Fruit fly (Drosophila melanogaster) whole organism, prepupa: ENCODE results near the gene CG14507.

Experiments
- CG10631 ChIP-seq: fragments of 200-800 bp; sonication (Bioruptor generic); optimal IDR thresholded peaks from 2 replicates; lab custom pipeline; 2016; ENCODE audit warnings: missing biosample characterization, missing genetic modification characterization
- CG10669 ChIP-seq: fragments of 200-800 bp; sonication (Bioruptor generic); optimal IDR thresholded peaks from 3 replicates; lab custom pipeline; 2018; ENCODE audit warnings: missing biosample characterization, mild to moderate bottlenecking, missing genetic modification characterization, moderate library complexity
- CG11902 ChIP-seq: fragments of 200-800 bp; sonication (Bioruptor generic); optimal IDR thresholded peaks from 3 replicates; lab custom pipeline; 2016; ENCODE audit warnings: missing biosample characterization, missing genetic modification characterization
- CG1621 ChIP-seq: fragments of 200-800 bp; sonication (Bioruptor generic); optimal IDR thresholded peaks from 3 replicates; lab custom pipeline; 2018; ENCODE audit warnings: missing biosample characterization, mild to moderate bottlenecking, missing genetic modification characterization
- CG3032 ChIP-seq: fragments of 200-800 bp; optimal IDR thresholded peaks from 2 replicates; lab custom pipeline; 2019; ENCODE audit warnings: missing biosample characterization, mild to moderate bottlenecking, missing genetic modification characterization, moderate library complexity
- CG31627 ChIP-seq: fragments of 200-800 bp; sonication (Bioruptor generic); optimal IDR thresholded peaks from 3 replicates; lab custom pipeline; 2016; ENCODE audit warnings: missing biosample characterization, missing genetic modification characterization
- CG32006 ChIP-seq: fragments of 200-800 bp; sonication (Bioruptor generic); optimal IDR thresholded peaks from 3 replicates; lab custom pipeline; 2017; ENCODE audit warnings: missing biosample characterization, mild to moderate bottlenecking, missing genetic modification characterization
- CG3919 ChIP-seq: fragments of 200-800 bp; sonication (Bioruptor generic); optimal IDR thresholded peaks from 3 replicates; lab custom pipeline; 2016; ENCODE audit warnings: missing biosample characterization, missing genetic modification characterization
- CG4318 ChIP-seq: fragments of 200-800 bp; sonication (Bioruptor generic); optimal IDR thresholded peaks from 3 replicates; lab custom pipeline; 2017; ENCODE audit warnings: missing biosample characterization, mild to moderate bottlenecking, missing genetic modification characterization
- CG6163 ChIP-seq: fragments of 200-800 bp; sonication (Bioruptor generic); IDR thresholded peaks from 3 replicates; pipeline ENCODE4 v1.3.6; 2022; ENCODE audit warnings: missing biosample characterization, missing genetic modification characterization
- CG6276 ChIP-seq: fragments of 200-800 bp; sonication (Bioruptor generic); optimal IDR thresholded peaks from 2 replicates; lab custom pipeline; 2017; ENCODE audit warnings: missing biosample characterization, mild to moderate bottlenecking, missing genetic modification characterization
- CG6792 ChIP-seq: fragments of 200-800 bp; sonication (Bioruptor generic); optimal IDR thresholded peaks from 3 replicates; lab custom pipeline; 2016; ENCODE audit warnings: missing biosample characterization, missing genetic modification characterization
- CG6808 ChIP-seq: fragments of 200-800 bp; sonication (Bioruptor generic); optimal IDR thresholded peaks from 3 replicates; lab custom pipeline; 2017; ENCODE audit warnings: missing biosample characterization, missing genetic modification characterization, mild to moderate bottlenecking, moderate library complexity, missing genetic modification reagents
- CG6854 ChIP-seq: fragments of 200-800 bp; sonication (Bioruptor generic); optimal IDR thresholded peaks from 2 replicates; lab custom pipeline; 2017; ENCODE audit warnings: missing biosample characterization, mild to moderate bottlenecking, missing genetic modification characterization
- CG7368 ChIP-seq: fragments of 200-800 bp; sonication (Bioruptor generic); optimal IDR thresholded peaks from 3 replicates; lab custom pipeline; 2016; ENCODE audit warnings: missing biosample characterization, missing genetic modification characterization
- CG8319 ChIP-seq: fragments of 200-800 bp; sonication (Bioruptor generic); optimal IDR thresholded peaks from 3 replicates; lab custom pipeline; 2016; ENCODE audit warnings: missing biosample characterization, missing genetic modification characterization
- CG8632 ChIP-seq: fragments of 200-800 bp; sonication (Bioruptor generic); optimal IDR thresholded peaks from 3 replicates; lab custom pipeline; 2016; ENCODE audit warnings: missing biosample characterization, missing genetic modification characterization
- CG9139 ChIP-seq: fragments of 200-800 bp; sonication (Bioruptor generic); optimal IDR thresholded peaks from 3 replicates; lab custom pipeline; 2017; ENCODE audit warnings: missing biosample characterization, mild to moderate bottlenecking, missing genetic modification characterization
- Eip78C ChIP-seq: fragments of 200-800 bp; sonication (Bioruptor generic); peaks from one replicate; lab custom pipeline; 2016; ENCODE audit warnings: missing biosample characterization, missing genetic modification characterization
- Ets21C ChIP-seq: fragments of 200-800 bp; sonication (Bioruptor generic); optimal IDR thresholded peaks from 3 replicates; lab custom pipeline; 2016; ENCODE audit warnings: missing biosample characterization, missing genetic modification characterization
- Ets96B ChIP-seq: fragments of 200-800 bp; optimal IDR thresholded peaks from 2 replicates; lab custom pipeline; 2019; ENCODE audit warnings: missing biosample characterization, mild to moderate bottlenecking, missing genetic modification characterization, moderate library complexity
- Hr39 ChIP-seq: fragments of 200-800 bp; sonication (Bioruptor generic); optimal IDR thresholded peaks from 2 replicates; lab custom pipeline; 2016; ENCODE audit warnings: missing biosample characterization, missing genetic modification characterization
- Hr4 ChIP-seq: fragments of 200-800 bp; sonication (Bioruptor generic); optimal IDR thresholded peaks from 3 replicates; lab custom pipeline; 2016; ENCODE audit warnings: missing biosample characterization, missing genetic modification characterization
- OdsH ChIP-seq: fragments of 200-800 bp; sonication (Bioruptor generic); optimal IDR thresholded peaks from 3 replicates; lab custom pipeline; 2016; ENCODE audit warnings: missing biosample characterization, missing genetic modification characterization
- Sox102F ChIP-seq: fragments of 200-800 bp; sonication (Bioruptor generic); optimal IDR thresholded peaks from 2 replicates; lab custom pipeline; 2016; ENCODE audit warnings: missing biosample characterization, mild to moderate bottlenecking, missing genetic modification characterization
- achi ChIP-seq: fragments of 200-800 bp; sonication (Bioruptor generic); optimal IDR thresholded peaks from 3 replicates; lab custom pipeline; 2016; ENCODE audit warnings: missing biosample characterization, missing genetic modification characterization
- acj6 ChIP-seq: fragments of 200-800 bp; sonication (Bioruptor generic); optimal IDR thresholded peaks from 3 replicates; lab custom pipeline; 2016; ENCODE audit warnings: missing biosample characterization, missing genetic modification characterization
- cyc ChIP-seq: fragments of 200-800 bp; sonication (Bioruptor generic); optimal IDR thresholded peaks from 3 replicates; lab custom pipeline; 2016; ENCODE audit warnings: missing biosample characterization, missing genetic modification characterization
- dac ChIP-seq: fragments of 200-800 bp; sonication (Bioruptor generic); optimal IDR thresholded peaks from 2 replicates; lab custom pipeline; 2017; ENCODE audit warnings: missing biosample characterization, mild to moderate bottlenecking, missing genetic modification characterization
- dsx ChIP-seq: fragments of 200-800 bp; optimal IDR thresholded peaks from 3 replicates; lab custom pipeline; 2019; ENCODE audit warnings: missing biosample characterization, mild to moderate bottlenecking, missing genetic modification characterization, moderate library complexity; ENCODE audit not compliant: poor library complexity, severe bottlenecking
- eg ChIP-seq: fragments of 200-800 bp; sonication (Bioruptor generic); IDR thresholded peaks from 3 replicates; pipeline ENCODE4 v1.3.6; 2022; ENCODE audit warnings: missing biosample characterization, missing genetic modification characterization
- fd59A ChIP-seq: fragments of 200-800 bp; sonication (Bioruptor generic); optimal IDR thresholded peaks from 2 replicates; lab custom pipeline; 2017; ENCODE audit warnings: missing biosample characterization, mild to moderate bottlenecking, missing genetic modification characterization, missing genetic modification reagents
- fd85E ChIP-seq: fragments of 200-800 bp; sonication (Bioruptor generic); optimal IDR thresholded peaks from 3 replicates; lab custom pipeline; 2016; ENCODE audit warnings: missing biosample characterization, missing genetic modification characterization
- fkh ChIP-seq: fragments of 200-800 bp; sonication (Bioruptor generic); optimal IDR thresholded peaks from 3 replicates; lab custom pipeline; 2017; ENCODE audit warnings: missing biosample characterization, mild to moderate bottlenecking, missing genetic modification characterization, moderate library complexity
- pdm3 ChIP-seq: fragments of 200-800 bp; sonication (Bioruptor generic); optimal IDR thresholded peaks from 3 replicates; lab custom pipeline; 2016; ENCODE audit warnings: missing biosample characterization, missing genetic modification characterization
- salr ChIP-seq, 2 experiments: fragments of 200-800 bp; sonication (Bioruptor generic); optimal IDR thresholded peaks; 3 replicates each; lab custom pipeline; 2016 to 2018; ENCODE audit warnings: missing biosample characterization in 2 of 2, missing genetic modification characterization in 2 of 2, mild to moderate bottlenecking in 1 of 2
- spab ChIP-seq: fragments of 200-800 bp; sonication (Bioruptor generic); optimal IDR thresholded peaks from 2 replicates; lab custom pipeline; 2017; ENCODE audit warnings: missing biosample characterization, mild to moderate bottlenecking, missing genetic modification characterization, missing genetic modification reagents
- ss ChIP-seq, 2 experiments: fragments of 200-800 bp; sonication (Bioruptor generic); optimal IDR thresholded peaks; 2 replicates in 1 of 2; 3 replicates in 1 of 2; lab custom pipeline; 2017 to 2018; ENCODE audit warnings: mild to moderate bottlenecking in 2 of 2, missing biosample characterization in 2 of 2, missing genetic modification characterization in 2 of 2, moderate library complexity in 1 of 2
- svp ChIP-seq: fragments of 200-800 bp; sonication (Bioruptor generic); peaks from one replicate; lab custom pipeline; 2016; ENCODE audit warnings: missing biosample characterization, missing genetic modification characterization
- vri ChIP-seq: fragments of 200-800 bp; sonication (Bioruptor generic); optimal IDR thresholded peaks from 3 replicates; lab custom pipeline; 2016; ENCODE audit warnings: missing biosample characterization, mild to moderate bottlenecking, missing genetic modification characterization

Gene CG14507

DNA sequence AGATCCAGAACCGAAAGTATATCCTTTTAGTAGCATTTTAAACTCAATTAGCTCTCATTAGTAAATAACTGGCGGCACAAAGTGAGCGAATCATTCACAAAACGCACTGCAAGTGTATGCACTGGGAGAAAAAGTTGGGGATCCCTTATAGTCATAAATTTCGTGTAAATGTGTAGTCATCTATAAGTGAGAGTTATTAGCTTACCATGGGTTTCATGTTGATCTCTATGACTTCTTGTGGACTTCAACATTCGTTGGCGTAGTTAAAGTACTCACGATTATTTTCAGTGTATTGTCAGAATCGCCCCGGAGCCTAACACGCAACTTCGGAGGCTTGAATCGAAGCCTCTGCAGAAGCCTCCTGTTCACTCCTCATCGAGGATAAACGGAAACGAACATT lies 49.5 kb upstream of the CG14507 start (continued):
- TF ChIP-seq fkh (no peak), CG6792 (GFP tag; lab: Kevin White, UChicago) (peak; percentile 83), Eip78C (GFP tag; lab: Kevin White, UChicago) (peak; percentile 97), spab (GFP tag; lab: Kevin White, UChicago) (peak; percentile 85), CG9139 (peak; percentile 66), eg (GFP tag; lab: Robert Waterston, UW) (peak; percentile 32; the same call in 1 of the 3 replicates), dac (no peak), salr (GFP tag; optimal IDR thresholded peaks at IDR 0.05; lab: Kevin White, UChicago) (peak; percentile 57 to 87), CG8319 (GFP tag; lab: Kevin White, UChicago) (peak; percentile 64), CG4318 (GFP tag; lab: Kevin White, UChicago) (peak; percentile 24), Ets21C (GFP tag; lab: Kevin White, UChicago) (peak; percentile 81), CG11902 (GFP tag; lab: Kevin White, UChicago) (peak; percentile 61), svp (GFP tag; lab: Kevin White, UChicago) (peak; percentile 92), CG31627 (peak; percentile 91), Ets96B (peak; percentile 93), OdsH (GFP tag; lab: Kevin White, UChicago) (peak; percentile 79)

DNA sequence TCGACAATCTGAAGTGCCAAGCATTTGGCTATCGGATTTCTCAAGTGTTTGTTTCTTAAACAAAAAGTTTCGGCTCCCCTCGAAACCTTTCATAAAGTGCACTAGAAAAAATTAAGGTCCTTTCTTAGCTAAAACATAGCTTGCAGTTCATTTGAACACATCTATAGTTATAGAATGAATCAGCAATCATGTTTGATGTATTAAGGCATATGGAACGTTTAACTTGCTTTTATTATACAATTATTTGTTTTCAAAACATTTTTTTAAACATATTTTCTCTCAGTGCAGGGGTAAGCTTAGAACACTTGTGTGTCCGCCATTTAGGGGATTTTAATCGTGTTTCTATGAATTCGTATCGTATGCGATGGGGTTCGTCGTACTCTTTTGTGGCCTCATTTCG lies 47.1 kb upstream of the CG14507 start:
- TF ChIP-seq acj6 (peak; percentile 6), dac (no peak), Hr4 (GFP tag; lab: Kevin White, UChicago) (peak; percentile 1), CG8632 (no peak), pdm3 (peak; percentile 14), CG11902 (GFP tag; lab: Kevin White, UChicago) (no peak), CG3919 (peak; percentile 2), Eip78C (GFP tag; lab: Kevin White, UChicago) (peak; percentile 75)

DNA sequence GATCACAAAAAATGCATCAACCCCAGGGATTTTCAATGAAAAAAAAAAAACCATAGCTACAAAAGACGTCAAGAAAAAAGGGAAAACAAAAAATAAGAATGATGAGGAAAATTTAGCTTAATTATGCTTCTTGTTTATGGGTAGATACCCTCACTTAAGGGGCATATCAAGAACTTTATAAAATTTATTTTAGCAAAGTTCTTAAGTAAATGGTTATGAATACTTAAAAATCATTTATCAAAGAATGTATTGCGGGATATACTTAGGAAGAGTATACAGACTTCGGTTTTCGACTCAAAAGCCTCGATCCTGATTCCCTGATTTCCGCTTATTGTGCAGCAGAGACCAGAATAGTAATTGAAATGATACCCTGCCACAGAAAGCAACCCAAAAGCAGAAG lies 45.5 kb upstream of the CG14507 start:
- peak; percentile 11 for TF ChIP-seq CG10669 (GFP tag; lab: Kevin White, UChicago)
- TF ChIP-seq CG6808 (GFP tag; lab: Kevin White, UChicago), result peak; percentile 48
- peak; percentile 8 for TF ChIP-seq dsx (GFP tag; lab: Kevin White, UChicago)
- no peak for TF ChIP-seq pdm3
- TF ChIP-seq CG8632, result no peak
- peak; percentile 28 for TF ChIP-seq Ets96B
- TF ChIP-seq fd59A (GFP tag; lab: Kevin White, UChicago), result peak; percentile 27
- peak; percentile 73 for TF ChIP-seq Eip78C (GFP tag; lab: Kevin White, UChicago)
- peak; percentile 34 for TF ChIP-seq spab (GFP tag; lab: Kevin White, UChicago)
- TF ChIP-seq fd85E, result no peak
- no peak for TF ChIP-seq CG31627
- no peak for TF ChIP-seq achi (GFP tag; lab: Kevin White, UChicago)
- TF ChIP-seq CG6854, result no peak
- no peak for TF ChIP-seq CG6276
- TF ChIP-seq ss (GFP tag; optimal IDR thresholded peaks at IDR 0.05; lab: Kevin White, UChicago), result peak in 1 of 2 experiments; percentile 10
- peak; percentile 61 for TF ChIP-seq CG3032 (tag; lab: Kevin White, UChicago)

DNA sequence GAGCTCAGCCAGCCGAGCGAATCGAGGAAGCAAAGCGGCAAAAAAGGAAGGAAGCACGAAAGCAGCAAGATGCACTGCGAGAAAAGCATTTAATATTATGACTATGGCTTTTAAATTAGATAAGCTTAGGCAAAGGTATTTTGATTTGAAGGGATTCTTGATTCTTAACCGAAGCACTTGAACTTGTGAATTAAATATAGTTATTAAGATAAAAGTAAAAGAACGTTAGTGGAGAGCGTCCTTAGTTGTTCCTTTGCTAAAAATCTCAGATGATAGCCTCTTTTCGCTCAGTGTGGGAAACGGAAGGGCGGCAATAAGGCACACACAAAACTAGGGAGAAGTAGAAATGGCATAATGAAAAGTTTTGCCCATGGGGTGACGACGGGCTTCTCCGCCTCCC lies 41.7 kb upstream of the CG14507 start:
- TF ChIP-seq CG1621 (tag; lab: Kevin White, UChicago) (no peak), CG7368 (GFP tag; lab: Kevin White, UChicago) (no peak), Hr39 (GFP tag; lab: Kevin White, UChicago) (no peak), Eip78C (GFP tag; lab: Kevin White, UChicago) (peak; percentile 24), spab (GFP tag; lab: Kevin White, UChicago) (no peak), Hr4 (GFP tag; lab: Kevin White, UChicago) (no peak), pdm3 (no peak), CG8319 (GFP tag; lab: Kevin White, UChicago) (no peak), dsx (GFP tag; lab: Kevin White, UChicago) (no peak), salr (GFP tag; optimal IDR thresholded peaks at IDR 0.05; lab: Kevin White, UChicago) (no peak), CG10631 (no peak), CG32006 (GFP tag; lab: Kevin White, UChicago) (no peak), CG6163 (no peak), achi (GFP tag; lab: Kevin White, UChicago) (no peak), CG10669 (GFP tag; lab: Kevin White, UChicago) (no peak), CG8632 (no peak), svp (GFP tag; lab: Kevin White, UChicago) (peak; percentile 54), ss (GFP tag; optimal IDR thresholded peaks at IDR 0.05; lab: Kevin White, UChicago) (peak; percentile 21 to 37), Sox102F (GFP tag; lab: Kevin White, UChicago) (no peak), vri (GFP tag; lab: Kevin White, UChicago) (no peak), Ets96B (peak; percentile 7), cyc (GFP tag; lab: Kevin White, UChicago) (no peak), CG4318 (GFP tag; lab: Kevin White, UChicago) (no peak)
- TF ChIP-seq, all 60 proteins: peak for 4
